Fruit fly (Drosophila melanogaster) whole organism, embryonic: Measurements from ENCODE around the gene CG31404.

Experiments
- Abd-B ChIP-seq: fragments of 200-800 bp; sonication (Bioruptor generic); optimal IDR thresholded peaks from 2 replicates; lab custom pipeline; 2018; ENCODE audit warnings: missing biosample characterization, mild to moderate bottlenecking, missing genetic modification characterization, moderate library complexity
- Adf1 ChIP-seq: fragments of 200-800 bp; sonication (Bioruptor generic); IDR thresholded peaks from 2 replicates; pipeline ENCODE4 v1.3.6; 2022; ENCODE audit warnings: missing biosample characterization, missing genetic modification characterization
- Blimp-1 ChIP-seq: fragments of 200-800 bp; sonication (Bioruptor generic); optimal IDR thresholded peaks from 3 replicates; lab custom pipeline; 2018; ENCODE audit warnings: missing biosample characterization, missing genetic modification characterization, mild to moderate bottlenecking, moderate library complexity, missing genetic modification reagents
- CG10979 ChIP-seq: fragments of 200-800 bp; sonication (Bioruptor generic); optimal IDR thresholded peaks from 2 replicates; lab custom pipeline; 2018; ENCODE audit warnings: missing biosample characterization, mild to moderate bottlenecking, missing genetic modification characterization, moderate library complexity
- CG11695 ChIP-seq: fragments of 200-800 bp; sonication (Bioruptor generic); IDR thresholded peaks from 3 replicates; pipeline ENCODE4 v1.3.6; 2022; ENCODE audit warnings: missing biosample characterization, missing genetic modification characterization
- CG14014 ChIP-seq: fragments of 200-800 bp; sonication (Bioruptor generic); IDR thresholded peaks from 2 replicates; pipeline ENCODE4 v1.3.6; 2022; ENCODE audit warnings: missing biosample characterization, missing genetic modification characterization
- CG15479 ChIP-seq: fragments of 200-800 bp; sonication (Bioruptor generic); optimal IDR thresholded peaks from 3 replicates; lab custom pipeline; 2019; ENCODE audit warnings: missing biosample characterization, mild to moderate bottlenecking, missing genetic modification characterization, moderate library complexity
- CG1647 ChIP-seq: fragments of 200-800 bp; sonication (Bioruptor generic); optimal IDR thresholded peaks from 3 replicates; lab custom pipeline; 2016; ENCODE audit warnings: missing biosample characterization, missing genetic modification characterization
- CG16863 ChIP-seq: fragments of 200-800 bp; sonication (Bioruptor generic); optimal IDR thresholded peaks from 3 replicates; lab custom pipeline; 2016; ENCODE audit warnings: missing biosample characterization, missing genetic modification characterization
- CG17361 ChIP-seq: fragments of 200-800 bp; sonication (Bioruptor generic); IDR thresholded peaks from 3 replicates; pipeline ENCODE4 v1.3.6; 2022; ENCODE audit warnings: missing biosample characterization, missing genetic modification characterization
- CG18262 ChIP-seq: fragments of 200-800 bp; optimal IDR thresholded peaks from 3 replicates; lab custom pipeline; 2019; ENCODE audit warnings: missing biosample characterization, mild to moderate bottlenecking, missing genetic modification characterization, moderate library complexity
- CG2712 ChIP-seq: fragments of 200-800 bp; optimal IDR thresholded peaks from 3 replicates; lab custom pipeline; 2019; ENCODE audit warnings: missing biosample characterization, mild to moderate bottlenecking, missing genetic modification characterization, moderate library complexity
- CG30020 ChIP-seq: fragments of 200-800 bp; optimal IDR thresholded peaks from 2 replicates; lab custom pipeline; 2019; ENCODE audit warnings: missing biosample characterization, mild to moderate bottlenecking, missing genetic modification characterization, moderate library complexity
- CG31441 ChIP-seq: fragments of 200-800 bp; sonication (Bioruptor generic); IDR thresholded peaks from 2 replicates; pipeline ENCODE4 v1.3.6; 2022; ENCODE audit warnings: missing biosample characterization, missing genetic modification characterization
- CG6683 ChIP-seq: fragments of 200-800 bp; sonication (Bioruptor generic); optimal IDR thresholded peaks from 2 replicates; lab custom pipeline; 2017; ENCODE audit warnings: missing biosample characterization, mild to moderate bottlenecking, missing genetic modification characterization, missing genetic modification reagents
- CG6791 ChIP-seq: fragments of 200-800 bp; sonication (Bioruptor generic); IDR thresholded peaks from 3 replicates; pipeline ENCODE4 v1.3.6; 2022; ENCODE audit warnings: missing biosample characterization, missing genetic modification characterization; ENCODE audit not compliant: partially characterized antibody
- CG6854 ChIP-seq: fragments of 200-800 bp; sonication (Bioruptor generic); optimal IDR thresholded peaks from 3 replicates; lab custom pipeline; 2017; ENCODE audit warnings: missing biosample characterization, mild to moderate bottlenecking, missing genetic modification characterization
- CG7839 ChIP-seq: fragments of 200-800 bp; sonication (Bioruptor generic); optimal IDR thresholded peaks from 3 replicates; lab custom pipeline; 2018; ENCODE audit warnings: missing biosample characterization, mild to moderate bottlenecking, missing genetic modification characterization, moderate library complexity
- CHES-1-like ChIP-seq: fragments of 200-800 bp; sonication (Bioruptor generic); optimal IDR thresholded peaks from 2 replicates; lab custom pipeline; 2016; ENCODE audit warnings: missing biosample characterization, missing genetic modification characterization
- CoRest ChIP-seq: fragments of 200-800 bp; sonication (Bioruptor generic); optimal IDR thresholded peaks from 3 replicates; lab custom pipeline; 2018; ENCODE audit warnings: missing biosample characterization, mild to moderate bottlenecking, missing genetic modification characterization, moderate library complexity
- D19A ChIP-seq: fragments of 200-800 bp; optimal IDR thresholded peaks from 3 replicates; lab custom pipeline; 2019; ENCODE audit warnings: missing biosample characterization, mild to moderate bottlenecking, missing genetic modification characterization, moderate library complexity
- Deaf1 ChIP-seq: fragments of 200-800 bp; optimal IDR thresholded peaks from 3 replicates; lab custom pipeline; 2019; ENCODE audit warnings: missing biosample characterization, mild to moderate bottlenecking, missing genetic modification characterization, moderate library complexity
- E2f2 ChIP-seq: fragments of 200-800 bp; sonication (Bioruptor generic); IDR thresholded peaks from 2 replicates; pipeline ENCODE4 v1.3.6; 2022; ENCODE audit warnings: missing biosample characterization, missing genetic modification characterization
- Hand ChIP-seq: fragments of 200-800 bp; sonication (Bioruptor generic); optimal IDR thresholded peaks from 2 replicates; lab custom pipeline; 2017; ENCODE audit warnings: mild to moderate bottlenecking, missing biosample characterization, missing genetic modification reagents, missing genetic modification characterization
- Hr3 ChIP-seq: fragments of 200-800 bp; sonication (Bioruptor generic); optimal IDR thresholded peaks from 3 replicates; lab custom pipeline; 2016; ENCODE audit warnings: missing biosample characterization, missing genetic modification characterization
- Hr51 ChIP-seq, 2 experiments: fragments of 200-800 bp; sonication (Bioruptor generic); optimal IDR thresholded peaks; 2 replicates in 1 of 2; 3 replicates in 1 of 2; lab custom pipeline; 2016 to 2018; ENCODE audit warnings: missing biosample characterization in 2 of 2, missing genetic modification characterization in 2 of 2, mild to moderate bottlenecking in 1 of 2, moderate library complexity in 1 of 2
- Lpt ChIP-seq: fragments of >200 bp; optimal IDR thresholded peaks from 2 replicates; lab custom pipeline; 2018; ENCODE audit warnings: missing biosample characterization, missing genetic modification characterization
- Oaz ChIP-seq: fragments of 200-800 bp; sonication (Bioruptor generic); IDR thresholded peaks from 2 replicates; pipeline ENCODE4 v1.3.6; 2022; ENCODE audit warnings: missing biosample characterization, missing genetic modification characterization
- Sin3A ChIP-seq: fragments of >200 bp; optimal IDR thresholded peaks from 2 replicates; lab custom pipeline; 2018
- Sox102F ChIP-seq: fragments of 200-800 bp; sonication (Bioruptor generic); optimal IDR thresholded peaks from 2 replicates; lab custom pipeline; 2018; ENCODE audit warnings: missing biosample characterization, mild to moderate bottlenecking, missing genetic modification characterization, moderate library complexity
- Sry-β ChIP-seq: fragments of 200-800 bp; sonication (Bioruptor generic); optimal IDR thresholded peaks from 2 replicates; lab custom pipeline; 2018; ENCODE audit warnings: missing biosample characterization, mild to moderate bottlenecking, missing genetic modification characterization, moderate library complexity
- Ssrp ChIP-seq: fragments of 200-800 bp; sonication (Bioruptor generic); optimal IDR thresholded peaks from 2 replicates; lab custom pipeline; 2018; ENCODE audit warnings: missing biosample characterization, mild to moderate bottlenecking, missing genetic modification characterization, moderate library complexity
- Xrp1 ChIP-seq: fragments of 200-800 bp; sonication (Bioruptor generic); IDR thresholded peaks from 2 replicates; pipeline ENCODE4 v1.3.6; 2022; ENCODE audit warnings: missing biosample characterization, missing genetic modification characterization
- amos ChIP-seq: fragments of 200-800 bp; sonication (Bioruptor generic); IDR thresholded peaks from 2 replicates; pipeline ENCODE4 v1.3.6; 2022; ENCODE audit warnings: missing biosample characterization, missing genetic modification characterization; ENCODE audit not compliant: partially characterized antibody
- bsh ChIP-seq, 2 experiments: fragments of 200-800 bp; sonication (Bioruptor generic); optimal IDR thresholded peaks; 2 replicates each; lab custom pipeline; 2017 to 2018; ENCODE audit warnings: mild to moderate bottlenecking in 2 of 2, missing biosample characterization in 2 of 2, missing genetic modification characterization in 2 of 2, moderate library complexity in 1 of 2
- dmrt11E ChIP-seq: fragments of 200-800 bp; sonication (Bioruptor generic); optimal IDR thresholded peaks from 3 replicates; lab custom pipeline; 2018; ENCODE audit warnings: missing biosample characterization, mild to moderate bottlenecking, missing genetic modification characterization, moderate library complexity
- fd64A ChIP-seq: fragments of 200-800 bp; sonication (Bioruptor generic); optimal IDR thresholded peaks from 3 replicates; lab custom pipeline; 2018; ENCODE audit warnings: missing biosample characterization, mild to moderate bottlenecking, missing genetic modification characterization
- gem ChIP-seq: fragments of 200-800 bp; sonication (Bioruptor generic); optimal IDR thresholded peaks from 2 replicates; lab custom pipeline; 2019; ENCODE audit warnings: missing biosample characterization, mild to moderate bottlenecking, missing genetic modification characterization, moderate library complexity
- grau ChIP-seq: fragments of 200-800 bp; optimal IDR thresholded peaks from 3 replicates; lab custom pipeline; 2019; ENCODE audit warnings: missing biosample characterization, mild to moderate bottlenecking, missing genetic modification characterization, moderate library complexity
- gsb-n ChIP-seq: fragments of 200-800 bp; sonication (Bioruptor generic); optimal IDR thresholded peaks from 3 replicates; lab custom pipeline; 2018; ENCODE audit warnings: missing biosample characterization, mild to moderate bottlenecking, missing genetic modification characterization
- her ChIP-seq: fragments of 200-800 bp; sonication (Bioruptor generic); optimal IDR thresholded peaks from 2 replicates; lab custom pipeline; 2016; ENCODE audit warnings: missing biosample characterization, missing genetic modification characterization
- lola ChIP-seq, 3 experiments: fragments of >200 bp in 2 of 3; fragments of 200-800 bp in 1 of 3; sonication (Bioruptor generic) in 1 of 3; optimal IDR thresholded peaks; 2 replicates each; lab custom pipeline; 2017 to 2019; ENCODE audit warnings: missing biosample characterization in 3 of 3, missing genetic modification characterization in 3 of 3, mild to moderate bottlenecking in 1 of 3, moderate library complexity in 1 of 3
- lov ChIP-seq, 2 experiments: fragments of 200-800 bp in 1 of 2; fragments of >200 bp in 1 of 2; sonication (Bioruptor generic) in 1 of 2; IDR thresholded peaks in 1 of 2; optimal IDR thresholded peaks in 1 of 2; 2 replicates in 1 of 2; 3 replicates in 1 of 2; pipeline versions ENCODE4 v1.3.6 to Lab custom; 2017 to 2022; ENCODE audit warnings: missing biosample characterization in 1 of 2, missing genetic modification characterization in 1 of 2
- nmo ChIP-seq: fragments of 200-800 bp; sonication (Bioruptor generic); optimal IDR thresholded peaks from 2 replicates; lab custom pipeline; 2018; ENCODE audit warnings: missing biosample characterization, mild to moderate bottlenecking, missing genetic modification characterization, moderate library complexity
- ranshi ChIP-seq: fragments of 200-800 bp; sonication (Bioruptor generic); IDR thresholded peaks from 2 replicates; pipeline ENCODE4 v1.3.6; 2022; ENCODE audit warnings: missing biosample characterization, missing genetic modification characterization
- slp2 ChIP-seq: fragments of 200-800 bp; sonication (Bioruptor generic); optimal IDR thresholded peaks from 2 replicates; lab custom pipeline; 2016; ENCODE audit warnings: missing biosample characterization, missing genetic modification characterization
- sna ChIP-seq: fragments of 200-800 bp; sonication (Bioruptor generic); IDR thresholded peaks from 2 replicates; pipeline ENCODE4 v1.3.6; 2022; ENCODE audit warnings: missing biosample characterization, missing genetic modification characterization; ENCODE audit not compliant: partially characterized antibody

Gene CG31404

dm6 chr3R:19347678-19348077, 28.1 kb downstream of the CG31404 start:
- TF ChIP-seq CG18262 (tag; lab: Kevin White, UChicago) (peak; percentile 42), bsh (GFP tag; optimal IDR thresholded peaks at IDR 0.05; lab: Kevin White, UChicago) (peak in 1 of 2 experiments; percentile 34), lola (GFP tag; optimal IDR thresholded peaks at IDR 0.05; lab: Kevin White, UChicago) (peak in 1 of 3 experiments; percentile 15), CG2712 (tag; lab: Kevin White, UChicago) (peak; percentile 34), CHES-1-like (GFP tag; lab: Kevin White, UChicago) (no peak), grau (tag; lab: Kevin White, UChicago) (peak; percentile 28), Sry-β (GFP tag; lab: Kevin White, UChicago) (no peak), amos (no peak), CG1647 (GFP tag; lab: Kevin White, UChicago) (no peak), CG7839 (tag; lab: Kevin White, UChicago) (peak; percentile 18), CG11695 (no peak), Sox102F (GFP tag; lab: Kevin White, UChicago) (peak; percentile 14), Blimp-1 (GFP tag; lab: Kevin White, UChicago) (peak; percentile 7), Adf1 (GFP tag; lab: Robert Waterston, UW) (no peak), Hr3 (GFP tag; lab: Kevin White, UChicago) (no peak), Xrp1 (GFP tag; lab: Robert Waterston, UW) (peak; percentile 29; the same call in 1 of the 2 replicates), CoRest (peak; percentile 0), D19A (tag; lab: Kevin White, UChicago) (peak; percentile 87), Hr51 (GFP tag; optimal IDR thresholded peaks at IDR 0.05; lab: Kevin White, UChicago) (no peak), CG14014 (GFP tag; lab: Robert Waterston, UW) (no peak), CG6854 (GFP tag; lab: Kevin White, UChicago) (no peak), Sin3A (lab: Kevin White, UChicago) (no peak), CG6791 (GFP tag; lab: Robert Waterston, UW) (no peak), sna (no peak), Deaf1 (tag; lab: Kevin White, UChicago) (no peak), dmrt11E (peak; percentile 4), CG15479 (no peak), slp2 (GFP tag; lab: Kevin White, UChicago) (no peak), CG31441 (GFP tag; lab: Robert Waterston, UW) (0 out of 2 replicates have a peak, but pooled peaks have one; percentile 13), gem (tag; lab: Kevin White, UChicago) (peak; percentile 36), gsb-n (no peak), fd64A (GFP tag; lab: Kevin White, UChicago) (no peak), nmo (peak; percentile 30), E2f2 (GFP tag; lab: Robert Waterston, UW) (no peak), Hand (GFP tag; lab: Kevin White, UChicago) (no peak), CG30020 (tag; lab: Kevin White, UChicago) (no peak), CG6683 (no peak), CG16863 (GFP tag; lab: Kevin White, UChicago) (no peak), her (no peak), Ssrp (no peak), CG10979 (tag; lab: Kevin White, UChicago) (peak; percentile 9), ranshi (0 out of 2 replicates have a peak, but pooled peaks have one; percentile 13), Lpt (GFP tag; lab: Kevin White, UChicago) (no peak), CG17361 (GFP tag; lab: Robert Waterston, UW) (0 out of 3 replicates have a peak, but pooled peaks have one; percentile 26), lov (optimal IDR thresholded peaks at IDR 0.05; lab: Kevin White, UChicago) (no peak), lov (GFP tag; IDR thresholded peaks at IDR 0.05; lab: Robert Waterston, UW) (no peak), Abd-B (GFP tag; lab: Kevin White, UChicago) (peak; percentile 9), Oaz (GFP tag; lab: Robert Waterston, UW) (no peak)
